Fruit fly (Drosophila melanogaster): ENCODE data around the gene RhoGAP71E.

The RhoGAP71E gene

dm6 chr3L:15592536-15593260, 4.0 kb downstream of the RhoGAP71E start (continued):
- no peak for TF ChIP-seq Lhr (GFP tag; optimal IDR thresholded peaks at IDR 0.05)
- peak; percentile 17; the same call in 1 of the 3 replicates for TF ChIP-seq ci (GFP tag; IDR thresholded peaks at IDR 0.05)
- TF ChIP-seq ewg (GFP tag; optimal IDR thresholded peaks at IDR 0.05): peak; percentile 4
- TF ChIP-seq Trl (optimal IDR thresholded peaks at IDR 0.05): no peak
- no peak for TF ChIP-seq Trl (GFP tag; optimal IDR thresholded peaks at IDR 0.05)
- TF ChIP-seq CG1602 (GFP tag; optimal IDR thresholded peaks at IDR 0.05): no peak
- TF ChIP-seq Mes4 (GFP tag; optimal IDR thresholded peaks at IDR 0.05): no peak
- TF ChIP-seq CG6272 (GFP tag; IDR thresholded peaks at IDR 0.05): no peak
- TF ChIP-seq Bgb (GFP tag; IDR thresholded peaks at IDR 0.05; ENCODE audit: partially characterized antibody): no peak
- peak; percentile 24 for TF ChIP-seq Spps (tag; optimal IDR thresholded peaks at IDR 0.05)
- no peak for TF ChIP-seq CG11398 (GFP tag; optimal IDR thresholded peaks at IDR 0.05)
- no peak for TF ChIP-seq Doc3 (GFP tag; IDR thresholded peaks at IDR 0.05; ENCODE audit: partially characterized antibody)
- TF ChIP-seq CG9876 (GFP tag; optimal IDR thresholded peaks at IDR 0.05): no peak
- TF ChIP-seq jumu (GFP tag; optimal IDR thresholded peaks at IDR 0.05): no peak
- TF ChIP-seq Dek (tag; optimal IDR thresholded peaks at IDR 0.05): peak; percentile 23
- no peak for TF ChIP-seq ase (GFP tag; IDR thresholded peaks at IDR 0.05)
- no peak for TF ChIP-seq CG8089 (GFP tag; optimal IDR thresholded peaks at IDR 0.05)
- TF ChIP-seq trh (GFP tag; optimal IDR thresholded peaks at IDR 0.05): no peak
- TF ChIP-seq CG10366 (GFP tag; IDR thresholded peaks at IDR 0.05): peak; percentile 23; the same call in 1 of the 2 replicates
- peak; percentile 76 for TF ChIP-seq Meics (GFP tag; optimal IDR thresholded peaks at IDR 0.05)
- TF ChIP-seq chn (GFP tag; optimal IDR thresholded peaks at IDR 0.05): no peak
- no peak for TF ChIP-seq sqz (GFP tag; optimal IDR thresholded peaks at IDR 0.05)
- no peak for TF ChIP-seq CG15011 (GFP tag; optimal IDR thresholded peaks at IDR 0.05)
- no peak for TF ChIP-seq zen2 (GFP tag; IDR thresholded peaks at IDR 0.05; ENCODE audit: partially characterized antibody)
- no peak for TF ChIP-seq aop (GFP tag; IDR thresholded peaks at IDR 0.05)
- TF ChIP-seq CkIIα-i1 (GFP tag; IDR thresholded peaks at IDR 0.05): no peak
- TF ChIP-seq dmrt99B (tag; optimal IDR thresholded peaks at IDR 0.05): peak; percentile 73
- TF ChIP-seq lab (GFP tag; optimal IDR thresholded peaks at IDR 0.05): peak; percentile 70
- no peak for TF ChIP-seq CG13894 (tag; optimal IDR thresholded peaks at IDR 0.05)
- TF ChIP-seq h (optimal IDR thresholded peaks at IDR 0.05): no peak
- no peak for TF ChIP-seq CG30020 (tag; optimal IDR thresholded peaks at IDR 0.05)
- no peak for TF ChIP-seq CG7928 (GFP tag; optimal IDR thresholded peaks at IDR 0.05)
- 0 out of 2 replicates have a peak, but pooled peaks have one; percentile 47 for TF ChIP-seq CG32767 (GFP tag; IDR thresholded peaks at IDR 0.05)
- no peak for TF ChIP-seq maf-S (GFP tag; optimal IDR thresholded peaks at IDR 0.05)
- peak in 1 of 3 experiments; percentile 29 for TF ChIP-seq lola (GFP tag; optimal IDR thresholded peaks at IDR 0.05)
- no peak for TF ChIP-seq CrebB (tag; optimal IDR thresholded peaks at IDR 0.05)
- peak; percentile 66 for TF ChIP-seq D19A (tag; optimal IDR thresholded peaks at IDR 0.05)
- no peak for TF ChIP-seq lilli (GFP tag; optimal IDR thresholded peaks at IDR 0.05)
- TF ChIP-seq CG17612 (GFP tag; IDR thresholded peaks at IDR 0.05): no peak
- no peak for TF ChIP-seq E2f1 (GFP tag; IDR thresholded peaks at IDR 0.05)
- TF ChIP-seq Antp (GFP tag; optimal IDR thresholded peaks at IDR 0.05): no peak
- TF ChIP-seq CG1529 (GFP tag; optimal IDR thresholded peaks at IDR 0.05): no peak
- TF ChIP-seq CG6683 (GFP tag; optimal IDR thresholded peaks at IDR 0.05): peak; percentile 45
- no peak for TF ChIP-seq Ravus (GFP tag; IDR thresholded peaks at IDR 0.05)
- no peak for TF ChIP-seq gsb (GFP tag; IDR thresholded peaks at IDR 0.05)
- TF ChIP-seq dati (GFP tag; IDR thresholded peaks at IDR 0.05): 0 out of 2 replicates have a peak, but pooled peaks have one; percentile 14
- TF ChIP-seq CG12299 (tag; optimal IDR thresholded peaks at IDR 0.05): peak; percentile 22
- no peak for TF ChIP-seq hb (GFP tag; IDR thresholded peaks at IDR 0.05; ENCODE audit: partially characterized antibody)
- no peak for TF ChIP-seq chinmo (GFP tag; IDR thresholded peaks at IDR 0.05; ENCODE audit: partially characterized antibody)
- no peak for TF ChIP-seq Lim3 (GFP tag; IDR thresholded peaks at IDR 0.05)

All from whole organism, embryonic.